Worm (Caenorhabditis elegans): ENCODE measurements around the gene ttr-42.

DNA sequence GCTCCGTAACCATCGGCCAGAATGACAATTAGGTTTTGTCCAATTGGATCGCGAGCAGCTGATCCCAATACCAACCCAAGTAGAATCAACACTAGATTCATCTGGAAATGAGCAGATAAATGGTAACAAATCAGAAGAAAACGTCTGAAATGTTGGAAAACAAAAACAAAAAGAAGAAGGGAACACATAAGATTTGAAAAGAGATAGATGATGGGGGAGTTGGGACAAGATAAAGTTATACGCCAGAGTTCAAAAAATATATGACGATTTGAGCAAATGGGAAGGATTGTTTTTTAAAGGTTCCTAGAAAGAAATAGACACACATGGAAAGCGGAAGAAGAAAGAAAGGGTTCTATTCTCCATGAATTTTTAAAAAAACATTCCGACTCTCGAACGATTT lies 38.1 kb downstream of the ttr-42 start, which contains the start of gene T03G6.3:
- TF ChIP-seq ztf-11 (tag; optimal IDR thresholded peaks at IDR 0.05) (no peak), T26A8.4 (GFP tag; IDR thresholded peaks at IDR 0.05) (no peak), aha-1 (tag) (no peak), nhr-237 (tag; optimal IDR thresholded peaks at IDR 0.05) (no peak), mdl-1 (tag; optimal IDR thresholded peaks at IDR 0.05) (no peak)

All from whole organism, L4 larva.